Worm (Caenorhabditis elegans): ENCODE results near the gene nhr-189.

DNA sequence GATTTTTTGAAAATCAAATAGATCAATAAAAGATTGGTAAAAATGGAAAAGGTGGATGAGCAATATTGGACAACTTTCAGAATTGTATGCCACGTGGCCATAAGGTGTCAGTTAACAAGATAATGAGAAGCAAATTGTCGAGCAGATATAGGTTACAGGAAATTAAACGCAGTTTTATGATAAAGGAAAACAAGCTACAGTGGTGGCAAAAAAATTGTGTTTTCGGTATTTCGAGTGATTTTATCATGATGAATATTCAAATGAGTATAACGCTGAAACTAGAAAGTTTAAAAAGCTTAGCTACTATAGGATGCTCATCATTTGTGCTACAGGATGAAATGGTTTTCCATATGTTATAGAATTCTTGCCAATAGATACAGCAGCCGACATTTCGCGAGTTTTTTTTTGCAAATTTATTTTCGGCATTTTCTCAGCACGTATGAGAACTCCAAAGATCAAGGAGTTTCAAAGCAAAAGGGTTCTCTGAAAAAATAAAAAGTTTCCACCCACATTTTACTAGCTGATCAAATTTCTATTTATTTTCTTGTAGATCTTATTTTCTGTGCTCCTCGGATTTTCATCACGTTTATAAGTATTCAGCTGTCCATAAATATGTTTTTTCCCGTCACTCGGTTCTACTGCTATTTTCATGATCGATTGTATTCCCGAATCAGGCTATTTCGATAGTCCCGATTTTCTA lies 42.6 kb upstream of the nhr-189 start, which contains the start of the genes str-229 and srh-190:
- TF ChIP-seq ztf-11 (tag; optimal IDR thresholded peaks at IDR 0.05) (no peak), nhr-25 (tag; optimal IDR thresholded peaks at IDR 0.05; ENCODE audit: borderline replicate concordance, insufficient read depth) (no peak), lin-38 (GFP tag; IDR thresholded peaks at IDR 0.05) (no peak)

Measured in whole organism, L4 larva.